Worm (Caenorhabditis elegans) whole organism, late embryonic: ENCODE results near the gene skr-7.

Source experiments
- F13H6.1 ChIP-seq: sonication (generic microtip); optimal IDR thresholded peaks from 2 replicates; lab custom pipeline; 2016; ENCODE audit warnings: missing genetic modification characterization, missing compliant biosample characterization
- K09A11.1 ChIP-seq: sonication (generic microtip); optimal IDR thresholded peaks from 2 replicates; lab custom pipeline; 2017; ENCODE audit warnings: antibody characterized with exemption, mild to moderate bottlenecking, missing genetic modification characterization, missing compliant biosample characterization; ENCODE audit not compliant: insufficient read depth
- ama-1 ChIP-seq: fragments of 150-350 bp; optimal IDR thresholded peaks from 2 replicates; lab custom pipeline; 2014
- ceh-18 ChIP-seq: sonication (generic microtip); optimal IDR thresholded peaks from 2 replicates; lab custom pipeline; 2016; ENCODE audit warnings: missing genetic modification characterization, missing compliant biosample characterization
- ceh-30 ChIP-seq: fragments of 150-350 bp; optimal IDR thresholded peaks from 2 replicates; lab custom pipeline; 2014; ENCODE audit warnings: missing biosample characterization, missing genetic modification characterization
- ceh-31 ChIP-seq: sonication (generic microtip); optimal IDR thresholded peaks from 2 replicates; lab custom pipeline; 2016; ENCODE audit warnings: missing genetic modification characterization, missing compliant biosample characterization
- ceh-45 ChIP-seq: fragments of 200-800 bp; sonication (Bioruptor generic); IDR thresholded peaks from 2 replicates; pipeline ENCODE4 v1.3.6; 2022; ENCODE audit warnings: missing genetic modification reagents, missing genetic modification characterization, missing compliant biosample characterization
- ceh-48 ChIP-seq: sonication (generic microtip); optimal IDR thresholded peaks from 2 replicates; lab custom pipeline; 2016; ENCODE audit warnings: missing genetic modification characterization, inconsistent platforms, missing compliant biosample characterization
- ceh-9 ChIP-seq: sonication (generic microtip); optimal IDR thresholded peaks from 2 replicates; lab custom pipeline; 2016; ENCODE audit warnings: mild to moderate bottlenecking, missing genetic modification characterization, inconsistent platforms, missing compliant biosample characterization
- che-1 ChIP-seq: sonication (generic microtip); optimal IDR thresholded peaks from 2 replicates; lab custom pipeline; 2016; ENCODE audit warnings: mild to moderate bottlenecking, missing genetic modification characterization, missing compliant biosample characterization
- elt-4 ChIP-seq: sonication (generic microtip); optimal IDR thresholded peaks from 2 replicates; lab custom pipeline; 2016; ENCODE audit warnings: missing genetic modification characterization, missing compliant biosample characterization
- eyg-1 ChIP-seq: sonication (generic microtip); optimal IDR thresholded peaks from 2 replicates; lab custom pipeline; 2016; ENCODE audit warnings: missing genotype, missing genetic modification characterization, missing compliant biosample characterization
- fax-1 ChIP-seq: sonication (generic microtip); optimal IDR thresholded peaks from 2 replicates; lab custom pipeline; 2016; ENCODE audit warnings: missing genotype, missing genetic modification characterization, missing compliant biosample characterization
- hlh-30 ChIP-seq: sonication (generic microtip); optimal IDR thresholded peaks from 2 replicates; lab custom pipeline; 2017; ENCODE audit warnings: antibody characterized with exemption, missing genetic modification characterization, missing compliant biosample characterization; ENCODE audit not compliant: insufficient read depth
- hlh-6 ChIP-seq: sonication (generic microtip); optimal IDR thresholded peaks from 2 replicates; lab custom pipeline; 2016; ENCODE audit warnings: missing genotype, missing genetic modification characterization, missing compliant biosample characterization
- hlh-8 ChIP-seq: sonication (generic microtip); optimal IDR thresholded peaks from 2 replicates; lab custom pipeline; 2016; ENCODE audit warnings: missing genotype, missing genetic modification characterization, missing compliant biosample characterization
- lim-6 ChIP-seq: sonication (generic microtip); optimal IDR thresholded peaks from 2 replicates; lab custom pipeline; 2016; ENCODE audit warnings: missing genetic modification characterization, missing compliant biosample characterization
- mec-3 ChIP-seq: sonication (generic microtip); optimal IDR thresholded peaks from 2 replicates; lab custom pipeline; 2016; ENCODE audit warnings: borderline replicate concordance, missing genetic modification characterization, missing compliant biosample characterization
- nhr-232 ChIP-seq: sonication (generic microtip); optimal IDR thresholded peaks from 2 replicates; lab custom pipeline; 2016; ENCODE audit warnings: missing genetic modification characterization, missing compliant biosample characterization
- pha-4 ChIP-seq: fragments of 150-350 bp; optimal IDR thresholded peaks from 2 replicates; lab custom pipeline; 2018; ENCODE audit warnings: missing biosample characterization, missing genetic modification reagents, missing genetic modification characterization
- ref-2 ChIP-seq: sonication (generic microtip); optimal IDR thresholded peaks from 2 replicates; lab custom pipeline; 2016; ENCODE audit warnings: missing genetic modification characterization, missing compliant biosample characterization
- rnt-1 ChIP-seq: sonication (generic microtip); optimal IDR thresholded peaks from 2 replicates; lab custom pipeline; 2016; ENCODE audit warnings: missing genetic modification characterization, missing compliant biosample characterization
- sox-2 ChIP-seq: fragments of 200-800 bp; sonication (Bioruptor generic); IDR thresholded peaks from 2 replicates; pipeline ENCODE4 v1.3.6; 2022; ENCODE audit warnings: missing genetic modification reagents, missing genetic modification characterization, missing compliant biosample characterization
- sox-4 ChIP-seq: sonication (generic microtip); optimal IDR thresholded peaks from 2 replicates; lab custom pipeline; 2017; ENCODE audit warnings: mild to moderate bottlenecking, missing genetic modification characterization, inconsistent platforms, missing compliant biosample characterization
- tbx-7 ChIP-seq: sonication (generic microtip); optimal IDR thresholded peaks from 2 replicates; lab custom pipeline; 2016; ENCODE audit warnings: missing genotype, missing genetic modification characterization, missing compliant biosample characterization
- ttx-3 ChIP-seq: sonication (generic microtip); optimal IDR thresholded peaks from 2 replicates; lab custom pipeline; 2016; ENCODE audit warnings: missing genetic modification reagents, missing genetic modification characterization, missing compliant biosample characterization
- unc-3 ChIP-seq, 2 experiments: fragments of 200-800 bp in 1 of 2; sonication (Bioruptor generic) in 1 of 2; sonication (generic microtip) in 1 of 2; conservative IDR thresholded peaks in 1 of 2; optimal IDR thresholded peaks in 1 of 2; 2 replicates each; pipeline versions ENCODE4 v1.3.6 to Lab custom; 2016 to 2022; ENCODE audit warnings: missing compliant biosample characterization in 2 of 2, missing genetic modification characterization in 2 of 2, missing genetic modification reagents in 1 of 2
- unc-86 ChIP-seq: sonication (generic microtip); optimal IDR thresholded peaks from 2 replicates; lab custom pipeline; 2016; ENCODE audit warnings: missing genetic modification characterization, missing compliant biosample characterization
- zip-5 ChIP-seq: sonication (generic microtip); optimal IDR thresholded peaks from 2 replicates; lab custom pipeline; 2016; ENCODE audit warnings: missing genetic modification characterization, missing compliant biosample characterization

Gene skr-7

ce11 chrV:4454634-4455033 lies 32.4 kb downstream of the skr-7 start, which contains the start of gene gnrr-5:
TSS of gene gnrr-5 (minus strand) at chrV:4454734.
- no peak for TF ChIP-seq ceh-9
- no peak for TF ChIP-seq elt-4 (tag; lab: Kevin White, UChicago)
- no peak for TF ChIP-seq ceh-18
- no peak for TF ChIP-seq ceh-31 (tag; lab: Kevin White, UChicago)
- no peak for TF ChIP-seq mec-3 (tag; lab: Kevin White, UChicago)
- TF ChIP-seq eyg-1 = no peak
- TF ChIP-seq che-1 (tag; lab: Kevin White, UChicago) = no peak
- no peak for TF ChIP-seq zip-5
- no peak for TF ChIP-seq tbx-7 (tag; lab: Kevin White, UChicago)
- no peak for TF ChIP-seq rnt-1 (tag; lab: Kevin White, UChicago)
- TF ChIP-seq, all 69 proteins: peak for 0

ce11 chrV:4471065-4471464 lies 48.8 kb downstream of the skr-7 start, which contains the start of gene T08H10.3:
TSS of gene T08H10.3 (plus strand) at chrV:4471365.
- no peak for TF ChIP-seq ttx-3
- TF ChIP-seq hlh-6 = no peak
- TF ChIP-seq fax-1 (tag; lab: Kevin White, UChicago) = no peak
- no peak for TF ChIP-seq hlh-8
- TF ChIP-seq hlh-30 = no peak
- TF ChIP-seq F13H6.1 (tag; lab: Kevin White, UChicago) = no peak
- no peak for TF ChIP-seq ref-2 (tag; lab: Kevin White, UChicago)
- no peak for TF ChIP-seq ceh-48 (tag; lab: Kevin White, UChicago)
- TF ChIP-seq sox-4 = no peak
- TF ChIP-seq unc-86 (tag; lab: Kevin White, UChicago) = no peak
- no peak for TF ChIP-seq ama-1
- TF ChIP-seq ceh-30 (tag; lab: Kevin White, UChicago) = no peak
- TF ChIP-seq nhr-232 (tag; lab: Kevin White, UChicago) = no peak
- no peak for TF ChIP-seq unc-3 (GFP tag; conservative IDR thresholded peaks at IDR 0.05; lab: Robert Waterston, UW)
- TF ChIP-seq unc-3 (tag; optimal IDR thresholded peaks at IDR 0.05; lab: Kevin White, UChicago) = no peak
- no peak for TF ChIP-seq ceh-45
- no peak for TF ChIP-seq pha-4 (tag; lab: Kevin White, UChicago)
- TF ChIP-seq K09A11.1 = no peak
- TF ChIP-seq lim-6 (tag; lab: Kevin White, UChicago) = no peak
- no peak for TF ChIP-seq sox-2 (GFP tag; lab: Robert Waterston, UW)
